Worm (Caenorhabditis elegans): ENCODE data around the gene spch-1.

spch-1 gene

DNA sequence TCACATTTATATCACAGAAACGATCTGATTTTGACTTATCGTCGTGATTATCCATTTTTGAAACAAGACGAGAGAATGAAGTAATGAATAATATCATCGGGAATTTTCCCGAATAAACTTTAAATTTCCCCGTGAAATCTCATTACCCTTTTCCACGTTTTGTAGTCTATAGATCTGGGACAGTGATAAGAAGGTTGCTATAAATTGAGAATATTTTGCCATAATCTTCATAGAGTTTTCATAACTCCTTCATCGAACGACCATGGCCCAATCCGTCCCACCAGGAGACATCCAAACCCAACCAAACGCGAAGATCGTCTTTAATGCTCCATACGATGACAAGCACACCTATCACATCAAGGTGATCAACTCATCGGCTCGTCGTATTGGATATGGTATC, 16.2 kb downstream of the spch-1 start, which contains the start of the genes C04G2.5 and msp-36:
C04G2.5 (minus strand) TSS at position 101 of the 400 bp plus-strand sequence.
msp-36 (plus strand) TSS at position 263 of the 400 bp plus-strand sequence.
- no peak for TF ChIP-seq flt-1 (GFP tag; IDR thresholded peaks at IDR 0.05)
- TF ChIP-seq F13C5.2 (tag; optimal IDR thresholded peaks at IDR 0.05) = no peak
- no peak for TF ChIP-seq ets-7 (tag; optimal IDR thresholded peaks at IDR 0.05)
- no peak for TF ChIP-seq scrt-1 (GFP tag; IDR thresholded peaks at IDR 0.05)
- no peak for TF ChIP-seq aly-1 (tag; optimal IDR thresholded peaks at IDR 0.05)
- TF ChIP-seq sea-1 (GFP tag; conservative IDR thresholded peaks at IDR 0.05) = no peak
- no peak for TF ChIP-seq tbx-37 (GFP tag; conservative IDR thresholded peaks at IDR 0.05)
- TF ChIP-seq ceh-36 (tag; optimal IDR thresholded peaks at IDR 0.05) = no peak
- TF ChIP-seq hnd-1 (tag; optimal IDR thresholded peaks at IDR 0.05) = no peak
- no peak for TF ChIP-seq tra-4 (tag; optimal IDR thresholded peaks at IDR 0.05)
- TF ChIP-seq hmbx-1 (tag; optimal IDR thresholded peaks at IDR 0.05) = no peak
- TF ChIP-seq tbx-11 (GFP tag; IDR thresholded peaks at IDR 0.05) = no peak

DNA sequence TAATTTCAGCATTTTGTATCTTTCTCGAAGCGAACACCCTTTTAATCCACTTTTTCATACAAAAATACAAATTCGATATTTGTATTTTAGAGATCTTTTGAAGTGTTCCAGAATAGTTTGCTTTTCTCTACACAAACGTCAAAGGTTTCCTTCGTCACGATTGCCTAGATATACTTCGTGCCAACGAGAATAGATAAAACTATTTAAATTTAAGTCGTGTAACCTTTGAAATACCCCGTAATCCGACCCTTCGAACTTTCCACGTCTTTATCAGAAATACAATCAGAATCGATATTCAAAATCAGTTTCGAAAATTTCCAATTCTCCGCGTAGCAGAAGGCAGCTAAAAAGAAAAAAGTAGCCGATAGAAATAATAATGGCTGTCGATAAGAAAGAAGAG, 21.0 kb downstream of the spch-1 start, which contains the start of gene ttbk-5:
ttbk-5 (plus strand) TSS at position 301 of the 400 bp plus-strand sequence.
- TF ChIP-seq hnd-1 (tag; optimal IDR thresholded peaks at IDR 0.05) (no peak), B0310.2 (tag; optimal IDR thresholded peaks at IDR 0.05) (no peak), hmbx-1 (tag; optimal IDR thresholded peaks at IDR 0.05) (no peak), tbx-37 (GFP tag; conservative IDR thresholded peaks at IDR 0.05) (no peak), scrt-1 (GFP tag; IDR thresholded peaks at IDR 0.05) (no peak), ama-1 (optimal IDR thresholded peaks at IDR 0.05) (no peak), pes-1 (GFP tag; IDR thresholded peaks at IDR 0.05) (no peak), sea-1 (GFP tag; conservative IDR thresholded peaks at IDR 0.05) (no peak), F13C5.2 (tag; optimal IDR thresholded peaks at IDR 0.05) (no peak), flt-1 (GFP tag; IDR thresholded peaks at IDR 0.05) (no peak)

DNA sequence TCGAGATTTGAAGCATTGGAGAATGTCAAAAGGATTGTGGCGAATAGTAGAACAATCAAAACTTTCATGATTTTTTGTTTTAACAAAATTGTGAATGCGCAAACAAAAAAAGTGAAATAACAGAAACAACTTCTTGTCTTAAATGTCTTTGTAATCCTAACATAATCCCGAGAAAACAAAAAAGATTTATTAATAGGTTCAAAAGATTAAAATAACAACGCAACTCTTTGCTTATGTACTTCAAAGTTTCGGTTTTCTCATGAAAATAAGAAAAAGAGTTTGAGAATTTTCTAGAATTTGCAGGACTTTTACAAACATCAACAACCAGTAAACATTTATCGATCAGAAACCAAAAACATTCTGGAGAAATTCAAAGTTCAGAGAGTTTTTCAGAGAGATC, 21.6 kb downstream of the spch-1 start, which contains the start of gene ttr-39:
ttr-39 (minus strand) TSS at position 101 of the 400 bp plus-strand sequence.
- no peak for TF ChIP-seq hmbx-1 (tag; optimal IDR thresholded peaks at IDR 0.05)
- TF ChIP-seq ama-1 (optimal IDR thresholded peaks at IDR 0.05) = no peak
- no peak for TF ChIP-seq pes-1 (GFP tag; IDR thresholded peaks at IDR 0.05)
- TF ChIP-seq scrt-1 (GFP tag; IDR thresholded peaks at IDR 0.05) = no peak
- no peak for TF ChIP-seq hnd-1 (tag; optimal IDR thresholded peaks at IDR 0.05)
- TF ChIP-seq ets-7 (tag; optimal IDR thresholded peaks at IDR 0.05) = no peak
- no peak for TF ChIP-seq flt-1 (GFP tag; IDR thresholded peaks at IDR 0.05)

DNA sequence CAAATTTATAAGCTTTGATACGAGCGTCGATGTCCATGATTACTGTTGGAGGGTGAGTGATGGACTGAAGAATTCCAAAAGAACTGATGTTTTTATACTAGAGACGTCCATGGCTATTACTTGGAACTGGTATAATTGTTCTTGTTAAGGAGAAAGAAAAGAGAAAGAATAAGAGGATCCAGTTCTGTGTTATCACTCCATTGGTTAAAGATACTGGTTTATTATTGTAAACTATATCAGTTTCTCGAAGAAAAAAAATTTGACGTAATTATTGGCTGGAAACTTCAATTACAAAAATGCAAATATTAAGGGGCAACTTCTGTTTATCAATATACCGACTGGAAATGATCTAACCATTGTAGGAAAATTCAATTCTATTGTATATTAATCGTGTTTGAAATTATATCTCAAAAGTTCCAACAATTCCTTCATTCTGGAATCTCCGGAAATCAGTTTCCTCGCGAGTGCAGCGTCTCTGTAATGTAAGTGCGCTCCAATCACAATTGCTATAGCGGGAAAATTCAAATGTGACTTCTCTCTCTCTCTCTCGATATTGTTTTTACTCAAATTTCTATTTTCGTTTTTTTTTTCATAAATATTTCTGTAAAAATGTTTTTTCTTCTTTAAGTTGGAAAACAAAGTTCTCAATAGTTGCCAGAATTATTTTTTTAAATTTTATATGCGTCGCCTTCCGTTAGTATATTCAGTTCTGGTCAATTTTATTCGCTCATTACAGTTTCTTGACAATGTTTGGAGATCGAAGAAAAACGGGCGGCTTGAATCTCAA, 25.7 kb downstream of the spch-1 start, which contains the start of the genes col-2 and ndc-80:
col-2 (minus strand) TSS at position 51 of the 787 bp plus-strand sequence.
ndc-80 (plus strand) TSS at position 737 of the 787 bp plus-strand sequence.
- TF ChIP-seq sea-1 (GFP tag; conservative IDR thresholded peaks at IDR 0.05) (no peak), F13C5.2 (tag; optimal IDR thresholded peaks at IDR 0.05) (peak; percentile 48), hnd-1 (tag; optimal IDR thresholded peaks at IDR 0.05) (no peak), ceh-13 (GFP tag; optimal IDR thresholded peaks at IDR 0.05) (no peak), scrt-1 (GFP tag; IDR thresholded peaks at IDR 0.05) (no peak), aly-1 (tag; optimal IDR thresholded peaks at IDR 0.05) (no peak), flt-1 (GFP tag; IDR thresholded peaks at IDR 0.05) (no peak), B0310.2 (tag; optimal IDR thresholded peaks at IDR 0.05) (no peak), ama-1 (optimal IDR thresholded peaks at IDR 0.05) (no peak)

DNA sequence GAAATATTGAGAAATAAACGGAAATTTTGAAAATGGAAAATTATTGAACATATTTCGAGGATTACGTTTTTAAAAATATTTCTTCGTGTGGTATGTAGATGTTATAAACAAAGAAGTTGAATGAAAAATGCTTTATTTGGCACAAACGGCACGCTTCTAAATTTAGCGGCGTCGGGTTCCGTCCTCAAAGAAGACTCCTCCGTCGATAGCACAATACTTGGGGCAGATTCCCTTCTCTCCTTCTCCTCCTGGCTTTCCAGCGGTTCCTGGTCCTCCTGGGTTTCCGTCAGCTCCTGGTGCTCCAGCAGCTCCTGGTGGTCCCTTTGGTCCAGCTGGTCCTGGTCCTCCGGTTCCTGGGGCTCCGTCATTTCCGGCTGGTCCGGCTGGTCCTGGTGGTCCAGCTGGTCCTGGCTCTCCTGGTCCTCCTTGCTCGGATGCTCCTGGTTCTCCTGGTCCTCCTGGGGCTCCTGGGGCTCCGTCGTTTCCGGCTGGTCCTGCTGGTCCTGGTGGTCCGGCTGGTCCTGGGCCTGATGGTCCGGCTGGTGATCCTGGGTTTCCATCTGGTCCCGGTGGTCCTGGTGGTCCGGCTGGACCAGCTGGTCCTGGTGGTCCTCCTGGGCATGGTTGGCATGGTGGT, 26.9 kb downstream of the spch-1 start, which contains the start of gene W01B6.8:
W01B6.8 (minus strand) TSS at position 51 of the 637 bp plus-strand sequence.
- TF ChIP-seq tbx-11 (GFP tag; IDR thresholded peaks at IDR 0.05) (no peak), ets-7 (tag; optimal IDR thresholded peaks at IDR 0.05) (no peak), sea-1 (GFP tag; conservative IDR thresholded peaks at IDR 0.05) (0 out of 2 replicates have a peak, but pooled peaks have one; percentile 56), pes-1 (GFP tag; IDR thresholded peaks at IDR 0.05) (no peak), scrt-1 (GFP tag; IDR thresholded peaks at IDR 0.05) (no peak)

DNA sequence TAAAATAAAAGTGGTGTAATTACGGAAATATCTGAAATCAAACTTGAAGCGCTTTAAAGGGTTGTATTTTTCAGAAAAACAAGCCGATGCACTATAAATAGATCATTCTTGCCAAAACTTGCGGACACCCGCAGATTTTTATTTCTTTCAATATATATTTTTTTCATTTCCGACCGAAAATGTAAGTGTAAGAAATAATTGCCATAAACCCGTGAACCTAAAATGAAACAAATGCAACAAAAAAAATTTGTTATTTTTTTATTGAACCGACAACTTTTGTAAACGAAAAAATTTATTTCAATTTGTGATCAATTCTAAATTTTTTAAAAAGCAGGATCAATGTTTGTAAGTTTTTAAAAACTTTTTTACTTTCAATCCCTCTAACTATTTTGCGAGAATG, 30.5 kb downstream of the spch-1 start, which contains the start of gene W01B6.6:
W01B6.6 (plus strand) TSS at position 301 of the 400 bp plus-strand sequence.
- TF ChIP-seq hmg-4 (GFP tag; optimal IDR thresholded peaks at IDR 0.05) = no peak
- TF ChIP-seq scrt-1 (GFP tag; IDR thresholded peaks at IDR 0.05) = no peak

DNA sequence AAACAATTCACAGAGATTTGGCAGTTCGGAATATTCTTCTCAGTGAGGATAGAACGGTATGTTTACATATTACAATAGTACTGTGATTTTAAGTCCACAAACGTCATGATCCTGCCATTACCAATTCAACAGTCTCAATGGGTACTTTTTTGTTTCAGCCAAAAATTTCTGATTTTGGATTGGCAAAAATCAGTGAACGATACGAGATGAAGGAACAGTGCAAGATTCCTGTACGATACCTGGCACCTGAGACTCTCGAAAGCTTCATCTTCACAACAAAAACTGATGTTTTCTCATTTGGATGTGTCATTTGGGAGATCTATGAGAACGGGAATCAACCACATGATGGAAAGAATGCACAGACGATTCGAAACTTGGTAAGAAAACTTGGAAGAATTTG, 33.3 kb downstream of the spch-1 start:
- TF ChIP-seq flt-1 (GFP tag; IDR thresholded peaks at IDR 0.05) = no peak
- TF ChIP-seq scrt-1 (GFP tag; IDR thresholded peaks at IDR 0.05) = no peak
- TF ChIP-seq sea-1 (GFP tag; conservative IDR thresholded peaks at IDR 0.05) = no peak
- no peak for TF ChIP-seq tra-4 (tag; optimal IDR thresholded peaks at IDR 0.05)
- TF ChIP-seq tbx-37 (GFP tag; conservative IDR thresholded peaks at IDR 0.05) = no peak
- no peak for TF ChIP-seq hnd-1 (tag; optimal IDR thresholded peaks at IDR 0.05)
- TF ChIP-seq tbx-11 (GFP tag; IDR thresholded peaks at IDR 0.05) = no peak
- TF ChIP-seq pes-1 (GFP tag; IDR thresholded peaks at IDR 0.05) = no peak
- no peak for TF ChIP-seq ets-7 (tag; optimal IDR thresholded peaks at IDR 0.05)
- no peak for TF ChIP-seq hmbx-1 (tag; optimal IDR thresholded peaks at IDR 0.05)
- no peak for TF ChIP-seq ceh-13 (GFP tag; optimal IDR thresholded peaks at IDR 0.05)
- no peak for TF ChIP-seq hmg-4 (GFP tag; optimal IDR thresholded peaks at IDR 0.05)
- TF ChIP-seq ceh-36 (tag; optimal IDR thresholded peaks at IDR 0.05) = no peak
- no peak for TF ChIP-seq F13C5.2 (tag; optimal IDR thresholded peaks at IDR 0.05)
- no peak for TF ChIP-seq aly-1 (tag; optimal IDR thresholded peaks at IDR 0.05)
- no peak for TF ChIP-seq B0310.2 (tag; optimal IDR thresholded peaks at IDR 0.05)
- no peak for TF ChIP-seq ama-1 (optimal IDR thresholded peaks at IDR 0.05)
